Fruit fly (Drosophila melanogaster): ENCODE results near the gene Ect3.

The Ect3 gene

DNA sequence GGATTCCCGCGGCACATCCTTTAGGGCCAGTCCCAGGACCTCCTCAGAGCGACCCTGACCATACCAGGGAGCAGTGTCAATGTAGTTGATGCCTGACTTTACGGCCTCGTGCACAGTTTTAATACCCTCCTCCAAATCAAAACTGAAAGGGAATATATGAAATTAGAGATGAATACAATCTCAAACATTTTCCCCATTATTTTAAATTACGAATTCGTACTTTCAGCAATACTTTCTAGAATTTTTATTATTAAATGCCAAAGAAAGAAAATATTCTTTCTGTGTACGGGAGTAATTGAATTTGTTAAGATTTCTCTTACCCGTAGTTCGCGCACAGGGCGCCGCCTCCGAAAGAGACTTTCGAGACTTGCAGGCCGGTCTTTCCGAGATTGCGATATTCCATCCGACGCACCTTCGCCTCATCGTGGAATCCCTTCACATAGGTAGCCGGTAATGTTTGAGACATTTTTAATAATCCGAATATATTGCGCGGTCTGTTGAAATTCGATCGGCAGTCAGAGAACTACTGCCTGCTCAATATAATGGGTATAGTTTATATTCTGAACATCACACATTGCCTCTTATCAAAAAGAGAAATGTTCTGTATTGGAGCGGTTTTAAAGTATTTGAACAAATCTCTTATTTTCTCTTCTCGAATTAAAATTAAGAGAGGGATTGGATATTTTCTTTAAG is 19.1 kb upstream of the Ect3 start, which contains the start of gene CG18547 (continued):
- TF ChIP-seq CG9139 (GFP tag; optimal IDR thresholded peaks at IDR 0.05) (no peak), Sox15 (GFP tag; optimal IDR thresholded peaks at IDR 0.05) (no peak), CG10631 (GFP tag; optimal IDR thresholded peaks at IDR 0.05) (peak; percentile 41), CG6854 (GFP tag; optimal IDR thresholded peaks at IDR 0.05) (no peak), CG8119 (GFP tag; IDR thresholded peaks at IDR 0.05) (0 out of 3 replicates have a peak, but pooled peaks have one; percentile 40), dac (GFP tag; optimal IDR thresholded peaks at IDR 0.05) (no peak), CG10669 (GFP tag; optimal IDR thresholded peaks at IDR 0.05) (peak; percentile 57), CG11762 (GFP tag; optimal IDR thresholded peaks at IDR 0.05; ENCODE audit: insufficient read depth) (peak; percentile 32), fkh (GFP tag; optimal IDR thresholded peaks at IDR 0.05) (no peak), pdm3 (GFP tag; optimal IDR thresholded peaks at IDR 0.05) (peak; percentile 46), dsx (GFP tag; optimal IDR thresholded peaks at IDR 0.05; ENCODE audit: poor library complexity, severe bottlenecking) (peak; percentile 24), CG6808 (GFP tag; optimal IDR thresholded peaks at IDR 0.05) (peak; percentile 5), Lpt (GFP tag; optimal IDR thresholded peaks at IDR 0.05) (peak; percentile 3), CG6276 (GFP tag; optimal IDR thresholded peaks at IDR 0.05) (no peak), CG3919 (GFP tag; optimal IDR thresholded peaks at IDR 0.05) (peak; percentile 52), CG6163 (GFP tag; IDR thresholded peaks at IDR 0.05) (peak; percentile 58; the same call in 2 of the 3 replicates), Sox102F (GFP tag; optimal IDR thresholded peaks at IDR 0.05) (peak; percentile 64), ss (GFP tag; optimal IDR thresholded peaks at IDR 0.05) (peak in 1 of 2 experiments; percentile 21)

DNA sequence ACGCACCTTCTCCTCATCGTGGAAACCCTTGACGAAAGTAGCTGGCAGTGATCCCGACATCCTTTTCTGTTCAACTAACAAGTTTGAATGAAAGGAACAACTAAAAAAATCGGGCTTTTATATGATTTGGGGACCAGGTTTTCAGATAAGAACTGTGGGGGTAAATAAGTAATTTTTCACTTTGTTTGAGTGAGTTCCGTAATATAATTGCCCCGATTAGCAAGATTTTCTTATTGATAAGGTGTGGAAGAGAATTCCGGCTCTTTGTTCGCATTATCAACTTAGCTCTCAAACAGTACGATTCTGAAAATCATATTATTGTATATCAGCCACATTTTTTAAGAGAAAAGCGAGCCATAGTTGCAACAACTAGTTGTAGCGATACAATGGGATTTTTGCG is 17.1 kb upstream of the Ect3 start, which contains the start of gene CG12224:
CG12224 (minus strand) TSS at position 101 of the 400 bp plus-strand sequence.
- TF ChIP-seq fd59A (GFP tag; optimal IDR thresholded peaks at IDR 0.05), result no peak

DNA sequence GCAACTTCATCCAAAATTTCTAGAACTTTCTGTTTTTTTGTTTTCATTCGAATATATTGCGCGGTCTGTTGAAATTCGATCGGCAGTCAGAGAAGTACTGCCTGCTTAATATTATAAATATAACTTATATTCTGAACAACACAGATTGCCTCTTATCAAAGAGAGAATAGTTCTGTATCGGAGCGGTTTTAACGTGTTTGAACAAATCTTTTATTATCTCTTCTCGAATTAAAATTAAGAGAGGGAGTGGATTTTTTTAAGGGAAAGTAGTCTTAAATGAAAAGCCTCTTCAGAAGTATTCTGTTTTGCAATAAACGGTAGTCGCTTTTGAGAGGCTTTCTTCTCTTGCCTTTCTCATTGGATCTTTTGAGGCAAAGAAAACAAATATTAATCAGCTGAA is 16.5 kb upstream of the Ect3 start:
- TF ChIP-seq Eip93F (GFP tag; optimal IDR thresholded peaks at IDR 0.05) (peak; percentile 53), Eip75B (GFP tag; optimal IDR thresholded peaks at IDR 0.05) (no peak), Sox14 (GFP tag; optimal IDR thresholded peaks at IDR 0.05) (no peak), spab (GFP tag; optimal IDR thresholded peaks at IDR 0.05) (no peak), esn (GFP tag; optimal IDR thresholded peaks at IDR 0.05) (no peak), Hr39 (GFP tag; optimal IDR thresholded peaks at IDR 0.05) (no peak), cyc (GFP tag; optimal IDR thresholded peaks at IDR 0.05) (no peak)

DNA sequence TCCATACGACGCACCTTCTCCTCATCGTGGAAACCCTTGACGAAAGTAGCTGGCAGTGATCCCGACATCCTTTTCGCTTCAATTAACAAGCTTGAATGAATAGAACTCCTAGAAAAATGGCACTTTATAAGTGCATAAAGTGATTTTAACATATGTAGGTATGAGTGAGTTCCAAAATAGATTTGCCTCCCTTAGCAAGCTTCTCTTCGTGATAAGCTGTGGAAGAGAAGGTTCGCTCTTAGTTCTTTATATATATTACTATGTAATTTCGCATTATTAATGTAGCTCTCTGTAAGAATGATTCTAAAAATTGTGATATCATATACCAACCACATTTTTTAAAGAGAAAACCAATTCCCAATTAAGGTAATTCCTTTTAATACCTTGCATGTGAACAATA is 14.6 kb upstream of the Ect3 start, which contains the start of gene CG3397:
CG3397 (minus strand) TSS at position 101 of the 400 bp plus-strand sequence.
- no peak for TF ChIP-seq CG31627 (GFP tag; optimal IDR thresholded peaks at IDR 0.05)
- no peak for TF ChIP-seq CG34406 (GFP tag; optimal IDR thresholded peaks at IDR 0.05)
- no peak for TF ChIP-seq Eip75B (GFP tag; optimal IDR thresholded peaks at IDR 0.05)
- TF ChIP-seq cyc (GFP tag; optimal IDR thresholded peaks at IDR 0.05), result no peak
- TF ChIP-seq Met (GFP tag; optimal IDR thresholded peaks at IDR 0.05), result no peak
- no peak for TF ChIP-seq CG8632 (GFP tag; optimal IDR thresholded peaks at IDR 0.05)

DNA sequence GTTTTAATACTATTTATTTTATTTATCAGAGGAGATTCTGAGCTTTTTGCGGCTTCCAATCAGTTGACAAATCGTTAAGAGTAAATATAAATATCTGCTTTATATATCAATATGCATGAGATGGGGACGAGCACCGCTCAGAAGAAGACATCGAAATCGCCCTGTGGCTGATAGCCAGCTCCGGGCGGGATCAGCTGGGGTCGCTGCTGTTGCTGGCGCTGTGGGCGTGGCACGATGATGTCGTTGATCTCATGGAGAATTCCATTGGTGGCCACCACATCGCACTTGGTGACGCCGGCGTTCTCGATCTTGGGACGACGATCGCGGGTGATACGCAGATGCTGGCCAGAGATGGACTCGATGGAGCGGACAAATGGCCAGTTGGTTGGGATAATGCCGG is 14.2 kb upstream of the Ect3 start:
- peak; percentile 75 for TF ChIP-seq Eip78C (GFP tag)
- peak; percentile 99 for TF ChIP-seq svp (GFP tag)
- no peak for TF ChIP-seq Hr39 (GFP tag; optimal IDR thresholded peaks at IDR 0.05)
- no peak for TF ChIP-seq CG11902 (GFP tag; optimal IDR thresholded peaks at IDR 0.05)
- TF ChIP-seq ss (GFP tag; optimal IDR thresholded peaks at IDR 0.05), result peak in 1 of 2 experiments; percentile 22
- TF ChIP-seq CG10631 (GFP tag; optimal IDR thresholded peaks at IDR 0.05), result no peak

Data from whole organism, prepupa.